Worm (Caenorhabditis elegans): Measurements from ENCODE around the gene fbxb-112.

DNA sequence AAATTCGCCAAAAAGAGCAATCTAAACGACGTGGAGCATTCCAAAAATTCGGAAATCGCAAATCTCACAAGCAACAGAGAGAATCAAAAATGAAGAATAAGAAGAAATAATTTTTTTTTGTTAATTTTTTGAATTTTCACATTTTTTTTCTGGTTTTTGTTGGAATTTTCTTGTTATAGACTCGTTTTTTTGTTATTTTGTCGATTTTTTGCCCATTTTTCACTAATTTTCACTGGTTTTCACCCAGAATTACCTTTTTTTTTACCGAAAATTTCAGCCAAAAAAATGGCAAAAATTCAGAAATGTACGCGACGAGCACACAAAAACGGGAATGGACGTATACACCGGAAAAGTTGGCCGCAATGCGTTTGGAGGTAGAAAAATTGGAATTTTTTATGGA is 13.8 kb downstream of the fbxb-112 start, which contains the start of gene cyh-1:
- TF ChIP-seq pax-1 (tag; optimal IDR thresholded peaks at IDR 0.05): no peak
- no peak for TF ChIP-seq npax-4 (tag; optimal IDR thresholded peaks at IDR 0.05)
- TF ChIP-seq ets-4 (tag; optimal IDR thresholded peaks at IDR 0.05): no peak
- TF ChIP-seq ama-1 (optimal IDR thresholded peaks at IDR 0.05): no peak
- no peak for TF ChIP-seq nhr-11 (tag; optimal IDR thresholded peaks at IDR 0.05)
- no peak for TF ChIP-seq ceh-2 (tag; optimal IDR thresholded peaks at IDR 0.05)
- no peak for TF ChIP-seq fkh-10 (GFP tag; optimal IDR thresholded peaks at IDR 0.05)
- TF ChIP-seq ceh-18 (tag; optimal IDR thresholded peaks at IDR 0.05): no peak
- TF ChIP-seq pha-4 (tag; optimal IDR thresholded peaks at IDR 0.05): no peak
- TF ChIP-seq C08G9.2 (tag; optimal IDR thresholded peaks at IDR 0.05): no peak
